Fruit fly (Drosophila melanogaster): Measurements from ENCODE around the gene CG6678.

DNA sequence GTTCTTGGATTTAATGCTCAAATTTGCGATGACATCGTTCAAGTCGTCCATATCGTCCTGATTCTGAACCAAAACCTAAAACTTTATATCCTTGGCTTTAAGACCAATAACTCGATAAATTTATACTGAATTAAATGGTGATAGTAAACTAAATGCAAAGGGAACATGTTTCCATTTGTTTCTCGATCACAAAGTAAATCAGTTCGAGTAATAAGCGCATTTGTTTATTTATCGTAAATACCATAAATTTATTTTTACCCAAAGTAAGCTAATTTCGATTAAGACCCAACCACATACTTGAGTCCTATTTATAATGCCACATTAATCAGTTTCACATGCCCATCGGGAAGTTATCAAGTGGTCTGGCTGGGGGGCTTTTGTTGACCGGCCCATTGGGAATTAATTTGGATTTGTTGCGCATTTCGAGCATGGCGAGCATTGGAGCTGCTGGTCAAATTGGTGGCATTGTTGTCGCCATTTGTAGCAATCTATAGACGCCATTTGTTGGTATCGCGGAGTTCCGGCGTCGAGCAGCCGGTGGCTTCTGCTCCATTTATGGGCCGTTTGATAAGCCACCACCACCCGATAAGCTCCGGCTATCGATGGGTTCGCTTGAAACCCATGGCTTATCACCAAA lies 17.2 kb upstream of the CG6678 start, which contains the start of gene CG31174:
- TF ChIP-seq CG17806 (tag; optimal IDR thresholded peaks at IDR 0.05): no peak
- no peak for TF ChIP-seq EcR (GFP tag; optimal IDR thresholded peaks at IDR 0.05)
- TF ChIP-seq CG8301 (tag; optimal IDR thresholded peaks at IDR 0.05): no peak
- no peak for TF ChIP-seq gl (tag; optimal IDR thresholded peaks at IDR 0.05)
- TF ChIP-seq CG13204 (GFP tag; optimal IDR thresholded peaks at IDR 0.05): no peak
- TF ChIP-seq CG12605 (GFP tag; IDR thresholded peaks at IDR 0.05): no peak
- no peak for TF ChIP-seq Pif1B (GFP tag; optimal IDR thresholded peaks at IDR 0.05)
- no peak for TF ChIP-seq CG32121 (GFP tag; IDR thresholded peaks at IDR 0.05)
- no peak for TF ChIP-seq CG9948 (tag; optimal IDR thresholded peaks at IDR 0.05)
- TF ChIP-seq Snoo (tag; optimal IDR thresholded peaks at IDR 0.05): no peak
- TF ChIP-seq CG4496 (GFP tag; IDR thresholded peaks at IDR 0.05): no peak
- no peak for TF ChIP-seq rn (GFP tag; IDR thresholded peaks at IDR 0.05)

All from whole organism, pupa.